Worm (Caenorhabditis elegans) whole organism, mixed stage, embryonic: Measurements from ENCODE around the gene B0294.1.
A peak's percentile ranks its signal among the peaks of the same experiment; 100 is the strongest.

Source experiments
- M03D4.4 ChIP-seq: sonication (generic microtip); optimal IDR thresholded peaks from 2 replicates; lab custom pipeline; 2017; ENCODE audit warnings: mild to moderate bottlenecking, missing genetic modification characterization, missing compliant biosample characterization
- bed-3 ChIP-seq: fragments of 200-800 bp; sonication (Bioruptor generic); optimal IDR thresholded peaks from 3 replicates; lab custom pipeline; 2018; ENCODE audit warnings: mild to moderate bottlenecking, missing genetic modification characterization, moderate library complexity, missing compliant biosample characterization
- blmp-1 ChIP-seq: fragments of 150-350 bp; optimal IDR thresholded peaks from 2 replicates; lab custom pipeline; 2014; ENCODE audit warnings: missing biosample characterization, missing genetic modification characterization
- ceh-39 ChIP-seq: fragments of 150-350 bp; optimal IDR thresholded peaks from 2 replicates; lab custom pipeline; 2014; ENCODE audit warnings: missing biosample characterization, missing genetic modification characterization
- ceh-43 ChIP-seq: fragments of 200-800 bp; sonication (Bioruptor generic); optimal IDR thresholded peaks from 2 replicates; lab custom pipeline; 2018; ENCODE audit warnings: mild to moderate bottlenecking, missing genetic modification characterization, moderate library complexity, missing compliant biosample characterization
- ceh-83 ChIP-seq: fragments of 200-800 bp; sonication (Bioruptor generic); optimal IDR thresholded peaks from 2 replicates; lab custom pipeline; 2018; ENCODE audit warnings: mild to moderate bottlenecking, missing genetic modification characterization, missing compliant biosample characterization
- ces-1 ChIP-seq: fragments of 150-350 bp; optimal IDR thresholded peaks from 2 replicates; lab custom pipeline; 2014; ENCODE audit warnings: missing biosample characterization, missing genetic modification reagents, missing genetic modification characterization
- cnd-1 ChIP-seq: fragments of 200-800 bp; sonication (Bioruptor generic); optimal IDR thresholded peaks from 2 replicates; lab custom pipeline; 2018; ENCODE audit warnings: mild to moderate bottlenecking, missing genetic modification characterization, missing compliant biosample characterization
- drap-1 ChIP-seq: fragments of 200-800 bp; sonication (Bioruptor generic); optimal IDR thresholded peaks from 3 replicates; lab custom pipeline; 2018; ENCODE audit warnings: mild to moderate bottlenecking, missing genetic modification characterization, missing compliant biosample characterization
- elt-1 ChIP-seq: sonication (generic microtip); optimal IDR thresholded peaks from 2 replicates; lab custom pipeline; 2017; ENCODE audit warnings: missing genetic modification characterization, mild to moderate bottlenecking, missing compliant biosample characterization, antibody characterized with exemption, moderate library complexity, borderline replicate concordance; ENCODE audit not compliant: insufficient read depth
- elt-3 ChIP-seq: fragments of 150-350 bp; optimal IDR thresholded peaks from 2 replicates; lab custom pipeline; 2014; ENCODE audit warnings: missing biosample characterization, missing genetic modification characterization
- flh-1 ChIP-seq: fragments of 200-800 bp; sonication (Bioruptor generic); optimal IDR thresholded peaks from 2 replicates; lab custom pipeline; 2018; ENCODE audit warnings: mild to moderate bottlenecking, missing genetic modification characterization, moderate library complexity, missing compliant biosample characterization
- ham-2 ChIP-seq: fragments of 200-800 bp; sonication (Bioruptor generic); optimal IDR thresholded peaks from 2 replicates; lab custom pipeline; 2018; ENCODE audit warnings: mild to moderate bottlenecking, missing genetic modification characterization, missing compliant biosample characterization
- hlh-1 ChIP-seq: fragments of 150-350 bp; optimal IDR thresholded peaks from 2 replicates; lab custom pipeline; 2014; ENCODE audit warnings: missing biosample characterization, missing genetic modification reagents, missing genetic modification characterization
- lin-13 ChIP-seq: fragments of 150-350 bp; optimal IDR thresholded peaks from 2 replicates; lab custom pipeline; 2014; ENCODE audit warnings: missing biosample characterization, missing genetic modification characterization
- lin-32 ChIP-seq: fragments of 200-800 bp; sonication (Bioruptor generic); optimal IDR thresholded peaks from 2 replicates; lab custom pipeline; 2018; ENCODE audit warnings: mild to moderate bottlenecking, missing genetic modification characterization, missing compliant biosample characterization
- lsy-2 ChIP-seq: fragments of 150-350 bp; optimal IDR thresholded peaks from 2 replicates; lab custom pipeline; 2014; ENCODE audit warnings: missing biosample characterization, missing genetic modification characterization
- mab-5 ChIP-seq: fragments of 150-350 bp; optimal IDR thresholded peaks from 2 replicates; lab custom pipeline; 2014; ENCODE audit warnings: missing biosample characterization, missing genetic modification characterization
- mep-1 ChIP-seq: fragments of 150-350 bp; optimal IDR thresholded peaks from 2 replicates; lab custom pipeline; 2017; ENCODE audit warnings: missing biosample characterization, missing genetic modification reagents, missing genetic modification characterization, inconsistent platforms
- mls-2 ChIP-seq: sonication (generic microtip); optimal IDR thresholded peaks from 2 replicates; lab custom pipeline; 2016; ENCODE audit warnings: mild to moderate bottlenecking, missing genetic modification characterization, moderate library complexity, missing compliant biosample characterization
- nhr-12 ChIP-seq: fragments of 150-350 bp; optimal IDR thresholded peaks from 2 replicates; lab custom pipeline; 2014; ENCODE audit warnings: missing biosample characterization, missing genetic modification characterization
- nhr-2 ChIP-seq: fragments of 150-350 bp; optimal IDR thresholded peaks from 2 replicates; lab custom pipeline; 2014; ENCODE audit warnings: missing biosample characterization, missing genetic modification characterization
- nhr-237 ChIP-seq: fragments of 150-350 bp; optimal IDR thresholded peaks from 2 replicates; lab custom pipeline; 2014; ENCODE audit warnings: missing biosample characterization, missing genetic modification characterization
- nhr-28 ChIP-seq: fragments of 150-350 bp; optimal IDR thresholded peaks from 2 replicates; lab custom pipeline; 2014; ENCODE audit warnings: missing biosample characterization, missing genetic modification characterization
- nhr-76 ChIP-seq: sonication (generic microtip); optimal IDR thresholded peaks from 2 replicates; lab custom pipeline; 2017; ENCODE audit warnings: missing biosample characterization, missing genetic modification characterization
- pha-4 ChIP-seq: fragments of 150-350 bp; optimal IDR thresholded peaks from 2 replicates; lab custom pipeline; 2018; ENCODE audit warnings: missing biosample characterization, missing genetic modification reagents, missing genetic modification characterization
- sem-2 ChIP-seq: fragments of 200-800 bp; sonication (Bioruptor generic); optimal IDR thresholded peaks from 2 replicates; lab custom pipeline; 2018; ENCODE audit warnings: mild to moderate bottlenecking, missing genetic modification characterization, missing compliant biosample characterization
- snpc-4 ChIP-seq: fragments of 150-350 bp; optimal IDR thresholded peaks from 2 replicates; lab custom pipeline; 2014; ENCODE audit warnings: missing biosample characterization, missing genetic modification characterization
- sptf-1 ChIP-seq: sonication (generic microtip); optimal IDR thresholded peaks from 2 replicates; lab custom pipeline; 2017; ENCODE audit warnings: mild to moderate bottlenecking, missing genetic modification characterization, moderate library complexity, missing compliant biosample characterization
- tbx-8 ChIP-seq: fragments of 200-800 bp; sonication (Bioruptor generic); optimal IDR thresholded peaks from 2 replicates; lab custom pipeline; 2018; ENCODE audit warnings: mild to moderate bottlenecking, missing genetic modification characterization, moderate library complexity, missing compliant biosample characterization
- unc-120 ChIP-seq: sonication (generic microtip); optimal IDR thresholded peaks from 2 replicates; lab custom pipeline; 2017; ENCODE audit warnings: missing genetic modification characterization, missing compliant biosample characterization; ENCODE audit not compliant: poor library complexity, severe bottlenecking
- unc-39 ChIP-seq: fragments of 150-350 bp; optimal IDR thresholded peaks from 2 replicates; lab custom pipeline; 2014; ENCODE audit warnings: missing biosample characterization, missing genetic modification characterization
- unc-62 ChIP-seq: fragments of 150-350 bp; optimal IDR thresholded peaks from 2 replicates; lab custom pipeline; 2014; ENCODE audit warnings: missing biosample characterization, missing genetic modification reagents, missing genetic modification characterization
- zip-8 ChIP-seq: fragments of 150-350 bp; optimal IDR thresholded peaks from 2 replicates; lab custom pipeline; 2014; ENCODE audit warnings: missing biosample characterization, missing genetic modification characterization
- ztf-11 ChIP-seq: fragments of 150-350 bp; optimal IDR thresholded peaks from 2 replicates; lab custom pipeline; 2014; ENCODE audit warnings: missing biosample characterization, missing genetic modification characterization

Gene B0294.1

DNA sequence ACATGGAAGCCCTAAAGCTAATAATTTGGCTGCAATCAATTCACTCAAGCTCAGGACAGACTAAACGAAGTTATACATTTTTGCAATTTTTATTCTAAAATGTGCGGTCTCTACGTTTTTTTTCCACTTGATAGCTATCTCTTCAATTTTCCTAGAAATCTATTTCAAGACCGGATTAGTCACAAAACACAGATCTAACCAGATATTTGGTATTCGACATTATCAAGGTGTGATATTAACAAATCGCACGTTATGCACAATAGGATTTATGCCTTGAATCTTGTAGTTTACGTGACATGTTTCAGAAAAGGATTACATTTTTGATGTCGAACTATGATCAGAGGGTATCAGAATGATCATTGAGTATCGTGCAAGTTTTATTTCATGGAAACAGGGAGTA is 4.3 kb upstream of the B0294.1 start:
- no peak for TF ChIP-seq hlh-1
- no peak for TF ChIP-seq mab-5 (tag; lab: Kevin White, UChicago)
- TF ChIP-seq ztf-11 (tag; lab: Kevin White, UChicago): no peak
- no peak for TF ChIP-seq cnd-1
- TF ChIP-seq drap-1 (GFP tag; lab: Kevin White, UChicago): no peak
- no peak for TF ChIP-seq nhr-237 (tag; lab: Kevin White, UChicago)
- TF ChIP-seq lin-32 (GFP tag; lab: Kevin White, UChicago): no peak
- TF ChIP-seq blmp-1 (tag; lab: Kevin White, UChicago): no peak
- no peak for TF ChIP-seq sptf-1 (tag; lab: Kevin White, UChicago)
- no peak for TF ChIP-seq elt-1 (tag; lab: Kevin White, UChicago)
- TF ChIP-seq mep-1 (tag; lab: Kevin White, UChicago): no peak
- no peak for TF ChIP-seq ces-1 (GFP tag; lab: Kevin White, UChicago)
- TF ChIP-seq unc-120: no peak
- TF ChIP-seq M03D4.4 (tag; lab: Kevin White, UChicago): no peak
- no peak for TF ChIP-seq zip-8 (tag; lab: Kevin White, UChicago)
- TF ChIP-seq, all 35 proteins: peak for 0

ce11 chrX:1891887-1892286 is 5.3 kb downstream of the B0294.1 start, which contains the start of gene B0294.3:
Gene B0294.3, plus strand, starts transcription at chrX:1892187.
- TF ChIP-seq elt-3 (tag; lab: Kevin White, UChicago) (no peak), nhr-12 (tag; lab: Kevin White, UChicago) (no peak), sem-2 (GFP tag; lab: Kevin White, UChicago) (no peak), nhr-76 (no peak), lin-32 (GFP tag; lab: Kevin White, UChicago) (no peak), ztf-11 (tag; lab: Kevin White, UChicago) (no peak), sptf-1 (tag; lab: Kevin White, UChicago) (no peak), zip-8 (tag; lab: Kevin White, UChicago) (no peak), nhr-237 (tag; lab: Kevin White, UChicago) (no peak)

ce11 chrX:1890817-1891216 is 6.3 kb downstream of the B0294.1 start:
- TF ChIP-seq pha-4 (tag; lab: Kevin White, UChicago): no peak
- no peak for TF ChIP-seq drap-1 (GFP tag; lab: Kevin White, UChicago)
- TF ChIP-seq M03D4.4 (tag; lab: Kevin White, UChicago): no peak
- no peak for TF ChIP-seq nhr-2
- TF ChIP-seq unc-62: no peak
- TF ChIP-seq sem-2 (GFP tag; lab: Kevin White, UChicago): no peak
- TF ChIP-seq lin-13 (tag; lab: Kevin White, UChicago): no peak

ce11 chrX:1888445-1889035 is 8.6 kb downstream of the B0294.1 start:
- TF ChIP-seq sem-2 (GFP tag; lab: Kevin White, UChicago) (no peak), ces-1 (GFP tag; lab: Kevin White, UChicago) (peak; percentile 33), snpc-4 (tag; lab: Kevin White, UChicago) (no peak), unc-39 (tag; lab: Kevin White, UChicago) (no peak)

ce11 chrX:1880665-1881064 is 16.5 kb downstream of the B0294.1 start:
- TF ChIP-seq ham-2 (peak; percentile 51), lin-32 (GFP tag; lab: Kevin White, UChicago) (peak; percentile 39), sptf-1 (tag; lab: Kevin White, UChicago) (peak; percentile 84), ceh-83 (peak; percentile 91), lin-13 (tag; lab: Kevin White, UChicago) (peak; percentile 55), blmp-1 (tag; lab: Kevin White, UChicago) (no peak), ces-1 (GFP tag; lab: Kevin White, UChicago) (peak; percentile 35), pha-4 (tag; lab: Kevin White, UChicago) (peak; percentile 5), ceh-43 (no peak), mep-1 (tag; lab: Kevin White, UChicago) (peak; percentile 39), nhr-28 (tag; lab: Kevin White, UChicago) (peak; percentile 47), nhr-237 (tag; lab: Kevin White, UChicago) (peak; percentile 12), nhr-12 (tag; lab: Kevin White, UChicago) (no peak), mab-5 (tag; lab: Kevin White, UChicago) (no peak), elt-3 (tag; lab: Kevin White, UChicago) (no peak), cnd-1 (peak; percentile 82), lsy-2 (tag; lab: Kevin White, UChicago) (no peak), nhr-2 (no peak), mls-2 (tag; lab: Kevin White, UChicago) (peak; percentile 78), elt-1 (tag; lab: Kevin White, UChicago) (no peak), snpc-4 (tag; lab: Kevin White, UChicago) (no peak), nhr-76 (no peak), flh-1 (GFP tag; lab: Kevin White, UChicago) (peak; percentile 57), sem-2 (GFP tag; lab: Kevin White, UChicago) (peak; percentile 74), zip-8 (tag; lab: Kevin White, UChicago) (no peak), ztf-11 (tag; lab: Kevin White, UChicago) (peak; percentile 23), M03D4.4 (tag; lab: Kevin White, UChicago) (peak; percentile 88), ceh-39 (tag; lab: Kevin White, UChicago) (peak; percentile 30), bed-3 (GFP tag; lab: Kevin White, UChicago) (peak; percentile 63), hlh-1 (peak; percentile 14), tbx-8 (GFP tag; lab: Kevin White, UChicago) (peak; percentile 64), unc-120 (peak; percentile 75), unc-39 (tag; lab: Kevin White, UChicago) (no peak), drap-1 (GFP tag; lab: Kevin White, UChicago) (peak; percentile 83), unc-62 (no peak)
- TF ChIP-seq, all 35 proteins: peak for 22
